Worm (Caenorhabditis elegans): ENCODE data around the gene slo-1.
A peak's percentile ranks its signal among the peaks of the same experiment; 100 is the strongest.

slo-1 gene

ce11 chrV:18474223-18474622, 17.8 kb upstream of the slo-1 start, which contains the start of gene srh-181:
TSS of gene srh-181 (plus strand) at chrV:18474523.
- no peak for TF ChIP-seq hmg-4 (GFP tag; optimal IDR thresholded peaks at IDR 0.05)
- no peak for TF ChIP-seq hnd-1 (tag; optimal IDR thresholded peaks at IDR 0.05)
- no peak for TF ChIP-seq flt-1 (GFP tag; IDR thresholded peaks at IDR 0.05)
- no peak for TF ChIP-seq B0310.2 (tag; optimal IDR thresholded peaks at IDR 0.05)
- no peak for TF ChIP-seq ama-1 (optimal IDR thresholded peaks at IDR 0.05)
- no peak for TF ChIP-seq aly-1 (tag; optimal IDR thresholded peaks at IDR 0.05)

ce11 chrV:18476090-18476489, 16.0 kb upstream of the slo-1 start, which contains the start of gene srh-179:
TSS of gene srh-179 (plus strand) at chrV:18476390.
- no peak for TF ChIP-seq sea-1 (GFP tag; conservative IDR thresholded peaks at IDR 0.05)
- no peak for TF ChIP-seq tbx-11 (GFP tag; IDR thresholded peaks at IDR 0.05)
- TF ChIP-seq ceh-13 (GFP tag; optimal IDR thresholded peaks at IDR 0.05) = no peak
- TF ChIP-seq ets-7 (tag; optimal IDR thresholded peaks at IDR 0.05) = no peak
- TF ChIP-seq aly-1 (tag; optimal IDR thresholded peaks at IDR 0.05) = no peak
- TF ChIP-seq B0310.2 (tag; optimal IDR thresholded peaks at IDR 0.05) = no peak
- no peak for TF ChIP-seq flt-1 (GFP tag; IDR thresholded peaks at IDR 0.05)
- no peak for TF ChIP-seq tbx-37 (GFP tag; conservative IDR thresholded peaks at IDR 0.05)
- no peak for TF ChIP-seq scrt-1 (GFP tag; IDR thresholded peaks at IDR 0.05)
- no peak for TF ChIP-seq F13C5.2 (tag; optimal IDR thresholded peaks at IDR 0.05)
- no peak for TF ChIP-seq tra-4 (tag; optimal IDR thresholded peaks at IDR 0.05)
- no peak for TF ChIP-seq pes-1 (GFP tag; IDR thresholded peaks at IDR 0.05)

ce11 chrV:18480231-18480630, 11.8 kb upstream of the slo-1 start, which contains the start of gene srh-178:
TSS of gene srh-178 (minus strand) at chrV:18480331.
- TF ChIP-seq scrt-1 (GFP tag; IDR thresholded peaks at IDR 0.05) (no peak), hmbx-1 (tag; optimal IDR thresholded peaks at IDR 0.05) (no peak), tbx-37 (GFP tag; conservative IDR thresholded peaks at IDR 0.05) (no peak)

- no peak for TF ChIP-seq sea-1 (GFP tag; conservative IDR thresholded peaks at IDR 0.05)
- TF ChIP-seq aly-1 (tag; optimal IDR thresholded peaks at IDR 0.05) = no peak
- no peak for TF ChIP-seq ets-7 (tag; optimal IDR thresholded peaks at IDR 0.05)
- TF ChIP-seq hmbx-1 (tag; optimal IDR thresholded peaks at IDR 0.05) = no peak
- TF ChIP-seq flt-1 (GFP tag; IDR thresholded peaks at IDR 0.05) = no peak
- TF ChIP-seq scrt-1 (GFP tag; IDR thresholded peaks at IDR 0.05) = no peak
- TF ChIP-seq hnd-1 (tag; optimal IDR thresholded peaks at IDR 0.05) = no peak
- no peak for TF ChIP-seq ama-1 (optimal IDR thresholded peaks at IDR 0.05)
- TF ChIP-seq ceh-36 (tag; optimal IDR thresholded peaks at IDR 0.05) = no peak
- TF ChIP-seq pes-1 (GFP tag; IDR thresholded peaks at IDR 0.05) = no peak
- TF ChIP-seq tra-4 (tag; optimal IDR thresholded peaks at IDR 0.05) = no peak
- TF ChIP-seq F13C5.2 (tag; optimal IDR thresholded peaks at IDR 0.05) = no peak
- no peak for TF ChIP-seq hmg-4 (GFP tag; optimal IDR thresholded peaks at IDR 0.05)
- no peak for TF ChIP-seq tbx-37 (GFP tag; conservative IDR thresholded peaks at IDR 0.05)
- no peak for TF ChIP-seq B0310.2 (tag; optimal IDR thresholded peaks at IDR 0.05)
- TF ChIP-seq tbx-11 (GFP tag; IDR thresholded peaks at IDR 0.05) = no peak
- no peak for TF ChIP-seq ceh-13 (GFP tag; optimal IDR thresholded peaks at IDR 0.05)
Measured at ce11 chrV:18487158-18487557, 4.9 kb upstream of the slo-1 start, which contains the start of gene Y51A2D.18. TSS of gene Y51A2D.18 (minus strand) at chrV:18487258.

DNA sequence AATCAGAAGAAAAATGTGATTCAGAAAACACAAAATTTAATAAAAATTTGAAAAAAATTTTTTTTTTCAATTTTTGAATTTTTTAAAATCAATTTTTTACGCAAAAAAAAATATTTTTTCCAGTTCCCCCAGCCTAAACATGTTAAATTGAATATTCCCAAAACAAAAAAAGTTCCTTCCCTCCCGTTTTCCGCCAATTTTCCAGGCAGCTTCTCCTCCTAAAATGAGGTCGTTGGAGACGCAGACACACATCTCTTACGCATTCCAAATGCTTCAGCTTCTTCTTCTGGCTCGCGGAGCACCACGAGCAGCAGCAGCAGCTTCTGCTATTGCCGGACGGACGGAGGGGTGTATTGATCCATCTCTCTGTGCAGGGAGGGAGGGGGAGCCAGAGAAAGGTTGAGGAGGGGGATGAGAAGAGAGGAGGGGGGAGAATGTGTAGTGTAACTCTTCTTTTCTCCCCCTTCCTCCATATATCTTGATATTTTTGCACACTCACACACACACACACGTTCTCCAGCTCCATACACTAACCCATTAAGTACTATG, 1.7 kb upstream of the slo-1 start:
- no peak for TF ChIP-seq tbx-37 (GFP tag; conservative IDR thresholded peaks at IDR 0.05)
- TF ChIP-seq flt-1 (GFP tag; IDR thresholded peaks at IDR 0.05) = no peak
- TF ChIP-seq B0310.2 (tag; optimal IDR thresholded peaks at IDR 0.05) = no peak
- TF ChIP-seq hnd-1 (tag; optimal IDR thresholded peaks at IDR 0.05) = no peak
- peak; percentile 33 for TF ChIP-seq hmg-4 (GFP tag; optimal IDR thresholded peaks at IDR 0.05)
- TF ChIP-seq F13C5.2 (tag; optimal IDR thresholded peaks at IDR 0.05) = peak; percentile 58
- TF ChIP-seq ceh-36 (tag; optimal IDR thresholded peaks at IDR 0.05) = no peak
- TF ChIP-seq tra-4 (tag; optimal IDR thresholded peaks at IDR 0.05) = no peak
- TF ChIP-seq hmbx-1 (tag; optimal IDR thresholded peaks at IDR 0.05) = no peak
- TF ChIP-seq sea-1 (GFP tag; conservative IDR thresholded peaks at IDR 0.05) = no peak
- no peak for TF ChIP-seq tbx-11 (GFP tag; IDR thresholded peaks at IDR 0.05)
- no peak for TF ChIP-seq ceh-13 (GFP tag; optimal IDR thresholded peaks at IDR 0.05)

- no peak for TF ChIP-seq sea-1 (GFP tag; conservative IDR thresholded peaks at IDR 0.05)
- TF ChIP-seq tra-4 (tag; optimal IDR thresholded peaks at IDR 0.05) = no peak
- TF ChIP-seq hmbx-1 (tag; optimal IDR thresholded peaks at IDR 0.05) = no peak
- no peak for TF ChIP-seq ceh-36 (tag; optimal IDR thresholded peaks at IDR 0.05)
- no peak for TF ChIP-seq flt-1 (GFP tag; IDR thresholded peaks at IDR 0.05)
- no peak for TF ChIP-seq hnd-1 (tag; optimal IDR thresholded peaks at IDR 0.05)
- TF ChIP-seq pes-1 (GFP tag; IDR thresholded peaks at IDR 0.05) = no peak
- no peak for TF ChIP-seq ceh-13 (GFP tag; optimal IDR thresholded peaks at IDR 0.05)
Measured at ce11 chrV:18504610-18505009, 12.5 kb downstream of the slo-1 start.

DNA sequence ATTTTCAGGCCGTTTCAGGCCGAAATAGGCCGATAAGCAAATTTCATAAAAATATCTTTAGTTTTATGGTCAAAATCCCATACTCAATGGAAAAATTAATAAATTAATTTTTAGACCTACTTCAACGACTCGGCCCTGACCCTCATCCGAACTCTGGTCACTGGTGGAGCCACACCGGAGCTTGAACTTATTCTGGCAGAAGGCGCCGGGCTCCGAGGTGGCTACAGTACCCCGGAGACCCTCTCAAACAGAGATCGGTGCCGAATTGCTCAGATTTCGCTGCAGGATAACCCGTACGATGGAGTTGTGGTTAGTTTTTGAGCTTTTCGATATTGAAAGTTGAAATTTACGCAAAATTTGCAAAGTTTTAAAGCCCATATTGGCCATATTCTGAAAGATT, 14.7 kb downstream of the slo-1 start:
- TF ChIP-seq F13C5.2 (tag; optimal IDR thresholded peaks at IDR 0.05) = no peak
- peak; percentile 4 for TF ChIP-seq ceh-13 (GFP tag; optimal IDR thresholded peaks at IDR 0.05)
- TF ChIP-seq ceh-36 (tag; optimal IDR thresholded peaks at IDR 0.05) = no peak

ce11 chrV:18508564-18508963, 16.5 kb downstream of the slo-1 start, which contains the start of gene Y51A2D.1:
TSS of gene Y51A2D.1 (plus strand) at chrV:18508864.
- no peak for TF ChIP-seq pes-1 (GFP tag; IDR thresholded peaks at IDR 0.05)
- no peak for TF ChIP-seq ceh-36 (tag; optimal IDR thresholded peaks at IDR 0.05)
- no peak for TF ChIP-seq hmg-4 (GFP tag; optimal IDR thresholded peaks at IDR 0.05)
- no peak for TF ChIP-seq scrt-1 (GFP tag; IDR thresholded peaks at IDR 0.05)
- TF ChIP-seq aly-1 (tag; optimal IDR thresholded peaks at IDR 0.05) = no peak
- no peak for TF ChIP-seq flt-1 (GFP tag; IDR thresholded peaks at IDR 0.05)
- TF ChIP-seq F13C5.2 (tag; optimal IDR thresholded peaks at IDR 0.05) = no peak
- no peak for TF ChIP-seq tbx-37 (GFP tag; conservative IDR thresholded peaks at IDR 0.05)
- no peak for TF ChIP-seq hnd-1 (tag; optimal IDR thresholded peaks at IDR 0.05)
- no peak for TF ChIP-seq ama-1 (optimal IDR thresholded peaks at IDR 0.05)
- TF ChIP-seq B0310.2 (tag; optimal IDR thresholded peaks at IDR 0.05) = no peak

Data from whole organism, early embryonic.